Worm (Caenorhabditis elegans) whole organism, L4 larva: ENCODE measurements around the gene srlf-3.

Source experiments
- T26A8.4 ChIP-seq: fragments of 200-800 bp; sonication (Bioruptor generic); IDR thresholded peaks from 2 replicates; pipeline ENCODE4 v1.3.6; 2022; ENCODE audit warnings: missing genetic modification characterization, missing compliant biosample characterization
- Y48G9A.11 ChIP-seq: fragments of 200-800 bp; sonication (Bioruptor generic); IDR thresholded peaks from 2 replicates; pipeline ENCODE4 v1.3.6; 2022; ENCODE audit warnings: missing genetic modification reagents, missing genetic modification characterization, missing compliant biosample characterization
- Y5F2A.4 ChIP-seq: fragments of 200-800 bp; sonication (Bioruptor generic); optimal IDR thresholded peaks from 2 replicates; lab custom pipeline; 2018; ENCODE audit warnings: mild to moderate bottlenecking, missing genetic modification characterization, missing compliant biosample characterization
- ZK546.5 ChIP-seq, 2 experiments: sonication (generic microtip); optimal IDR thresholded peaks; 2 replicates each; lab custom pipeline; 2017; ENCODE audit warnings: missing biosample characterization in 2 of 2, missing genetic modification characterization in 2 of 2
- aha-1 ChIP-seq: fragments of 150-350 bp; peaks from one replicate; lab custom pipeline; 2014; ENCODE audit warnings: missing biosample characterization, missing genetic modification characterization
- ceh-62 ChIP-seq: sonication (generic microtip); optimal IDR thresholded peaks from 2 replicates; lab custom pipeline; 2017; ENCODE audit warnings: missing biosample characterization, missing genetic modification characterization
- ces-1 ChIP-seq: fragments of 150-350 bp; sonication (generic microtip); optimal IDR thresholded peaks from 4 replicates; lab custom pipeline; 2014; ENCODE audit warnings: missing biosample characterization, missing genetic modification reagents, missing genetic modification characterization
- daf-16 ChIP-seq, 3 experiments: sonication (generic microtip); optimal IDR thresholded peaks; 2 replicates each; lab custom pipeline; 2016 to 2017; ENCODE audit warnings: missing genetic modification characterization in 3 of 3, missing genetic modification reagents in 3 of 3, mild to moderate bottlenecking in 2 of 3, missing compliant biosample characterization in 2 of 3, missing biosample characterization in 1 of 3, moderate library complexity in 1 of 3
- dpl-1 ChIP-seq: fragments of 150-350 bp; optimal IDR thresholded peaks from 2 replicates; lab custom pipeline; 2014; ENCODE audit warnings: missing biosample characterization, missing genetic modification reagents, missing genetic modification characterization
- gei-8 ChIP-seq: fragments of 200-800 bp; sonication (Bioruptor generic); optimal IDR thresholded peaks from 2 replicates; lab custom pipeline; 2018; ENCODE audit warnings: mild to moderate bottlenecking, missing genetic modification characterization, missing compliant biosample characterization
- hif-1 ChIP-seq, 2 experiments: sonication (generic microtip); optimal IDR thresholded peaks; 2 replicates each; lab custom pipeline; 2016 to 2017; ENCODE audit warnings: missing compliant biosample characterization in 2 of 2, missing genetic modification characterization in 2 of 2, missing genetic modification reagents in 2 of 2, missing genotype in 2 of 2, mild to moderate bottlenecking in 1 of 2
- hlh-30 ChIP-seq: sonication (generic microtip); optimal IDR thresholded peaks from 2 replicates; lab custom pipeline; 2017; ENCODE audit warnings: antibody characterized with exemption, mild to moderate bottlenecking, missing genetic modification characterization, missing compliant biosample characterization; ENCODE audit not compliant: insufficient read depth
- lin-15B ChIP-seq: fragments of 150-350 bp; sonication (generic microtip); optimal IDR thresholded peaks from 3 replicates; lab custom pipeline; 2014; ENCODE audit warnings: missing biosample characterization, missing genetic modification characterization
- lin-38 ChIP-seq: fragments of 200-800 bp; sonication (Bioruptor generic); IDR thresholded peaks from 2 replicates; pipeline ENCODE4 v1.3.6; 2022; ENCODE audit warnings: missing genetic modification reagents, missing genetic modification characterization, missing compliant biosample characterization
- mxl-2 ChIP-seq: fragments of 200-800 bp; sonication (Bioruptor generic); conservative IDR thresholded peaks from 2 replicates; pipeline ENCODE4 v1.3.6; 2022; ENCODE audit warnings: missing genetic modification reagents, missing genetic modification characterization, missing compliant biosample characterization
- nhr-10 ChIP-seq: fragments of 150-350 bp; optimal IDR thresholded peaks from 2 replicates; lab custom pipeline; 2014; ENCODE audit warnings: missing biosample characterization, missing genetic modification characterization
- nhr-102 ChIP-seq: sonication (generic microtip); optimal IDR thresholded peaks from 2 replicates; lab custom pipeline; 2016; ENCODE audit warnings: mild to moderate bottlenecking, missing genetic modification characterization, moderate library complexity, missing compliant biosample characterization
- nhr-48 ChIP-seq: sonication (generic microtip); optimal IDR thresholded peaks from 2 replicates; lab custom pipeline; 2016; ENCODE audit warnings: mild to moderate bottlenecking, missing genetic modification characterization, missing compliant biosample characterization
- nhr-76 ChIP-seq: fragments of 150-350 bp; optimal IDR thresholded peaks from 2 replicates; lab custom pipeline; 2014; ENCODE audit warnings: missing biosample characterization, missing genetic modification characterization
- php-3 ChIP-seq: fragments of 200-800 bp; sonication (Bioruptor generic); IDR thresholded peaks from 2 replicates; pipeline ENCODE4 v1.3.6; 2022; ENCODE audit warnings: missing genetic modification reagents, missing genetic modification characterization, missing compliant biosample characterization
- rbr-2 ChIP-seq: sonication (generic microtip); optimal IDR thresholded peaks from 2 replicates; lab custom pipeline; 2016; ENCODE audit warnings: missing genotype, missing genetic modification characterization, missing compliant biosample characterization
- sdz-12 ChIP-seq: fragments of 200-800 bp; sonication (Bioruptor generic); optimal IDR thresholded peaks from 2 replicates; lab custom pipeline; 2018; ENCODE audit warnings: mild to moderate bottlenecking, missing genetic modification characterization, missing compliant biosample characterization
- spr-1 ChIP-seq: sonication (generic microtip); optimal IDR thresholded peaks from 2 replicates; lab custom pipeline; 2016; ENCODE audit warnings: mild to moderate bottlenecking, missing genetic modification characterization, missing compliant biosample characterization

Gene srlf-3

DNA sequence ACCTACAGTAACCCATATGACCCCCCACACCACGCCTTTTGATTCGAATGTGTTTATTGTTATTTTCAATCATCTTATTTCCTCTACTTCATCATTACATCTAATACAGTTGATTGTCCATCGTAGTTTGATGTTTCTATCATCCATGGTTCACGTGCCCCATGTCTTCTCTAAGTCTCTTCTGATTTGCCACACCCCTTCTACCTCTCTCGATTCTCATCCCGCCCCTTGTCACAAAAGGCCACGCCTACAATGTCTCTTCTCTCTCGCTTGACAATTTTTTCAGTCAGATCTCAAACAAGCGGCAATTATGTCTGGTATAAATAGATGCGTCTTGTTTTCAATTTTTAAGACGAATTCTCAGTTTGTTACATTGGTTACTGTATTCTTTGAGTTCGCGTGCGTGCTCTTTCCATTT, 47.7 kb downstream of the srlf-3 start (continued):
- TF ChIP-seq nhr-48 (tag; lab: Kevin White, UChicago) (peak; percentile 88), Y48G9A.11 (GFP tag; lab: Robert Waterston, UW) (no peak), T26A8.4 (GFP tag; lab: Robert Waterston, UW) (peak; percentile 19; the same call in 1 of the 2 replicates), mxl-2 (GFP tag; lab: Robert Waterston, UW) (peak; percentile 80), daf-16 (GFP tag; optimal IDR thresholded peaks at IDR 0.05; lab: Kevin White, UChicago) (peak in 1 of 2 experiments; percentile 28), daf-16 (tag; optimal IDR thresholded peaks at IDR 0.05; lab: Kevin White, UChicago) (peak; percentile 83), hif-1 (tag; optimal IDR thresholded peaks at IDR 0.05; lab: Kevin White, UChicago) (peak in 1 of 2 experiments; percentile 54), Y5F2A.4 (GFP tag; lab: Kevin White, UChicago) (no peak), ces-1 (GFP tag; lab: Kevin White, UChicago) (no peak), gei-8 (peak; percentile 8), nhr-102 (tag; lab: Kevin White, UChicago) (no peak), php-3 (GFP tag; lab: Robert Waterston, UW) (0 out of 2 replicates have a peak, but pooled peaks have one; percentile 12), ZK546.5 (tag; optimal IDR thresholded peaks at IDR 0.05; lab: Kevin White, UChicago) (no peak), dpl-1 (peak; percentile 8), nhr-76 (tag; lab: Kevin White, UChicago) (peak; percentile 69), ceh-62 (no peak), hlh-30 (peak; percentile 92)

DNA sequence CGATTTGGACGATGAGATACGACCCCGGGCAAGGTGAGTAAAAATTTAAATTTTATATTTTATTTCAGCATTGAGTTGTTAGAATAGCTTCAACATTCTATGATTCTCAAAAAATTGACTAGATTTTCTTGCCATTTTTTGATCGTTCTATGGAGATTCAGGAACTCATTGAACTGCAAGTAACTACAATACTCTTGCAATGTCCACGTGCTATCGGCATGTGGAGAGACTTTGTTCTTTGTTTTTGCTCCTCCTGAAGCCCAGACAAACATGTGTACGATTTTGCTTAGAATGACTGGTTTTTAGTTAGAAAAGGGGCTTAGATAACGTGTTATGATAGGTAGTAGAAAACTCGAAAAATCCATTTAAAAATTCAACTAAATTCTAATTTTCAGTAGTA, 48.7 kb downstream of the srlf-3 start:
- no peak for TF ChIP-seq nhr-10 (tag; lab: Kevin White, UChicago)
- TF ChIP-seq rbr-2 (tag; lab: Kevin White, UChicago) = no peak
- no peak for TF ChIP-seq sdz-12 (GFP tag; lab: Kevin White, UChicago)
- TF ChIP-seq aha-1 (tag; lab: Kevin White, UChicago) = peak; percentile 94
- 0 out of 2 replicates have a peak, but pooled peaks have one; percentile 6 for TF ChIP-seq lin-38 (GFP tag; lab: Robert Waterston, UW)
- no peak for TF ChIP-seq daf-16 (GFP tag; optimal IDR thresholded peaks at IDR 0.05; lab: Kevin White, UChicago)
- peak; percentile 20 for TF ChIP-seq daf-16 (tag; optimal IDR thresholded peaks at IDR 0.05; lab: Kevin White, UChicago)
- TF ChIP-seq spr-1 (tag; lab: Kevin White, UChicago) = no peak
- no peak for TF ChIP-seq lin-15B
- TF ChIP-seq, all 104 proteins: peak for 3
